Worm (Caenorhabditis elegans): ENCODE measurements around the gene F40F4.7.

Gene F40F4.7

DNA sequence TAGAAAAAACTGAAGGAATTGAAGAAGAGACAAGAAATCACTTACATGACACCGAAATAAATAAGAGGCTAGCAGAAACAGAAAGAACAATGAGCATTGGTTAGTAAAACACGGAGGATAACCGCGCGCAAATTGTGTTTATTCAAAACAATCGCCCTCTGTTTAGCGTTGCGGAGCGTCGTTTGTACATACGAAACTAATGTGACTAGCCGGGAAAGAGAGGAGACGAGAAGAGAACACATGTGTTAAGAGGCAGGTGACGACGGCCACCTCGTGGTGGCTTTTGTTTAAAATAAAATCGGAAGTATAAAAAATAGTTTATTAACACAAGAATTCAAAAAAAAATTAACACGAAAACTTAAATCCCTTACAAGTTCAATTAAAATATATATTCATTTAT lies at the start of gene F40F4.7:
F40F4.7 (minus strand) TSS at position 122 of the 400 bp plus-strand sequence.
- no peak for TF ChIP-seq unc-62 (GFP tag; optimal IDR thresholded peaks at IDR 0.05)

ce11 chrX:3291948-3292347 lies 46.2 kb upstream of the F40F4.7 start:
- TF ChIP-seq unc-62 (GFP tag; optimal IDR thresholded peaks at IDR 0.05) = no peak

ce11 chrX:3290147-3290546 lies 44.4 kb upstream of the F40F4.7 start:
- no peak for TF ChIP-seq unc-62 (GFP tag; optimal IDR thresholded peaks at IDR 0.05)

DNA sequence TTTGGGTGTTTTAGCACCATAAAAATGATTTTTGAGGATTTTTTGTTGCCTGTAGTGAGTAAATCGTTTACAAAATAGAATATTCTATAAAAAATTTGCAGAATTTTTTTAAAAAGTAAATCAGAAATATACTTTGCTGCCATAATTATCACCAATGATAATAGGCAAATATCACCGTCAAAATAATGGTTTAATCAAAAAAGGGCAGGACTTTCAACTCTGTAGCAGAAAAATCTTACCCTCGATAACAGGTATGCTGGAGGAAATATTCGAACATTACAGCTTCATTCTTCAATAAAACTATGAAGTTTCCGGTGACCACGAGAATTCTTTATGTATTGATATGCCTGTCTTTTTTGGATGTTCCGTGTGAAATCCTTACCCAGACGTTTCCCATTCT lies 43.5 kb upstream of the F40F4.7 start, which contains the start of gene K09C4.4:
K09C4.4 (plus strand) TSS at position 301 of the 400 bp plus-strand sequence.
- no peak for TF ChIP-seq unc-62 (GFP tag; optimal IDR thresholded peaks at IDR 0.05)

DNA sequence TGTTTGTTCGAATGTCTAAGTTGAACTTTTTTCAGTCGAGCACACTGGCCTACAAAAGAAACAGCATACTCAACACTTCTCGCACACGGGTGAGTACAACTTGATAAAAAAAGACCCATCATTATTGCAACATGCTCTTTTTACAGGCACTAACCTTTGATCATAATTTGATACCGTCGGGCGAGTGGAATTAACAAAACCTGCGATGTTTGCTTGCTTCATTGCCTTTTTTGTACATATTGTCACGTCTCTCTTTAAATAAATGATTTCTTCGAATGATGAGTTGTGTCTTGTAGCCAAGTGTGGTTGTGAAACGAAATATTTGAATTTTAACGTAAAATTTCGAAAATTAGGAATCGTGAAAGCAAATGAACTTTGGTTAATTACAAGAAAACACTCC lies 39.7 kb upstream of the F40F4.7 start:
- TF ChIP-seq unc-62 (GFP tag; optimal IDR thresholded peaks at IDR 0.05) = no peak

- TF ChIP-seq unc-62 (GFP tag; optimal IDR thresholded peaks at IDR 0.05) = no peak
Observed at ce11 chrX:3284967-3285366, 39.2 kb upstream of the F40F4.7 start.

DNA sequence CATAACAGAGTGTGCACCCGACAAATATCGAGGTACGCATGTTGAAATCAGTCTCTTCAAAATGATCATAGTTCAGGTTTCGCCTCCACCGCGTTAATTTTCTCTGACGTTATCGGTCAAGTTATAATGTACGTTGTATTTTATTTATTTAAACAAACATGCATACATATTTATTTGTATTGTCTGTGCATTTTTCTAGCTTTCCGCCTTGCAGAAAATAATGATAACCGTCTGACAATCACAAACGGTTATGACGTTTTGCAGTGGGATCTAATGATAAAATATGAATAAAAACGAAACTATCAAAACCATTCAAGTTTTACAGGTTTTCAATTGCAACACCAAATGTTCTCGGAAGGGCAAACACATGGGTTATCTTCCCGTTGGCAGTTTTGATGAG lies 37.5 kb upstream of the F40F4.7 start:
- no peak for TF ChIP-seq unc-62 (GFP tag; optimal IDR thresholded peaks at IDR 0.05)

- no peak for TF ChIP-seq unc-62 (GFP tag; optimal IDR thresholded peaks at IDR 0.05)
Observed at ce11 chrX:3282306-3282705, 36.6 kb upstream of the F40F4.7 start, which contains the start of gene K09C4.5. Gene K09C4.5 (plus strand): TSS chrX:3282631.

DNA sequence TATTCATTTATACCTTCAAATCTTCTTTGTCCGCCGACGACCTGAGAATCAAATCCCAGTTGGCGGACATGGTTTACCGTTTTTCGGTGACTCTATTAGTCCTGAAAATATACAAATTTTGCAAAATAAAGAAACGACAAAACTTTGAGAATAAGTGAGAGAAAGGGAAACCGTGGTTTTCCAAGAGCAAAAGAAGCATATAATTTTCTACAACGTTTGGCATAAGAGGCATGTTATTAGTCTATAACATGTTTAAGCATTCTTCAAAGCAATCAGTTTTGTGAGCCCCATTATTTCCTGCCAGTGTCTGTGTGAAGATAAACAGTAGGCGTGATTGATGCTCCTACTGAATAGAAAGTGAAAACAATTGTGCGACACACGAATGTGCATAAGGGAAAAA lies 34.4 kb upstream of the F40F4.7 start, which contains the start of gene K09C4.10:
K09C4.10 (minus strand) TSS at position 101 of the 400 bp plus-strand sequence.
- no peak for TF ChIP-seq unc-62 (GFP tag; optimal IDR thresholded peaks at IDR 0.05)

DNA sequence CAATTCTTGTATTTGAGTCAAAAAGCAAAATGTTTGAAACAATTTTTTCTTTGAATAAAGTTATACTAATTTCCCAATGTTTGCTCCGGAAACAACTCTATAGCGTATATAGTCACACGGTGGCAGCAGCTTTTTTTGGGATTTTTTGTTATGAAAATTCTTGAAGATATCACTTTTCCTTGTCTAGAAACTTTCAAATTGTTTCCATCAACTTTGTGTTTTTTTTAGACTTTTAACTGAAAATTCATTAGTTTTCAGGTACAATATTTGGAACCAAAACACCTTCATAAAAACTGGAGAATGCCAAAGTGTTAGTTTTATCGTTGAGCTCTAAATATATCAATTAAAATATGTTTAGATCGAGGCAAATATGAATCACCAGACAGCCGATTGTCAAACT lies 26.8 kb upstream of the F40F4.7 start, which contains the start of gene K09C4.7:
K09C4.7 (plus strand) TSS at position 301 of the 400 bp plus-strand sequence.
- TF ChIP-seq unc-62 (GFP tag; optimal IDR thresholded peaks at IDR 0.05) = no peak

ce11 chrX:3271673-3272072 lies 25.9 kb upstream of the F40F4.7 start, which contains the start of gene K09C4.9:
Gene K09C4.9 (minus strand): TSS chrX:3271773.
- no peak for TF ChIP-seq unc-62 (GFP tag; optimal IDR thresholded peaks at IDR 0.05)

ce11 chrX:3270806-3271205 lies 25.1 kb upstream of the F40F4.7 start, which contains the start of gene sul-1:
Gene sul-1 (minus strand): TSS chrX:3270906.
- TF ChIP-seq unc-62 (GFP tag; optimal IDR thresholded peaks at IDR 0.05) = no peak

DNA sequence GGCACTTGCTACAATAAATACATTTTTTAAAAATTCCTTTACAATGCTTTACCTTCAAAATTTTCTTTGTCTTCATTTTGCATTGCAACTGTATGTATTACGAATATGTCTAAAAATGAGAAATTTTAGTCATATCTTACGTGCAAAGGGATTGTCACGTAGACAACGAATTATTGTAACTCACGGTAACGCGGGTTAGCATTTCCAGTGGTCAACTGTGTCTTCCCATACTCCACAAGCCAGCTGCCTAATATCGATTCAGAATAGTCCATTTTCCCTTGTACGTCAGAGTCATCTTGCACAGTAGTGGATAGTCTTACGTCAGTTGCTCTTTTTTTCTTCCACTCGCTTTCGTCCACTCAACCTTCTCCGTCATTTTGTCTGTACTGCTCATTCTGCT lies 16.9 kb upstream of the F40F4.7 start, which contains the start of gene fbxb-71:
fbxb-71 (plus strand) TSS at position 301 of the 400 bp plus-strand sequence.
- no peak for TF ChIP-seq unc-62 (GFP tag; optimal IDR thresholded peaks at IDR 0.05)

ce11 chrX:3260509-3260908 lies 14.8 kb upstream of the F40F4.7 start, which contains the start of gene lbp-2:
Gene lbp-2 (plus strand): TSS chrX:3260610.
- TF ChIP-seq unc-62 (GFP tag; optimal IDR thresholded peaks at IDR 0.05) = no peak

ce11 chrX:3258842-3259241 lies 13.1 kb upstream of the F40F4.7 start, which contains the start of gene lbp-1:
Gene lbp-1 (plus strand): TSS chrX:3259142.
- TF ChIP-seq unc-62 (GFP tag; optimal IDR thresholded peaks at IDR 0.05) = no peak

- TF ChIP-seq unc-62 (GFP tag; optimal IDR thresholded peaks at IDR 0.05) = no peak
Observed at ce11 chrX:3256784-3257493, 11.2 kb upstream of the F40F4.7 start, which contains the start of gene lbp-3. Gene lbp-3 (plus strand): TSS chrX:3257372.

DNA sequence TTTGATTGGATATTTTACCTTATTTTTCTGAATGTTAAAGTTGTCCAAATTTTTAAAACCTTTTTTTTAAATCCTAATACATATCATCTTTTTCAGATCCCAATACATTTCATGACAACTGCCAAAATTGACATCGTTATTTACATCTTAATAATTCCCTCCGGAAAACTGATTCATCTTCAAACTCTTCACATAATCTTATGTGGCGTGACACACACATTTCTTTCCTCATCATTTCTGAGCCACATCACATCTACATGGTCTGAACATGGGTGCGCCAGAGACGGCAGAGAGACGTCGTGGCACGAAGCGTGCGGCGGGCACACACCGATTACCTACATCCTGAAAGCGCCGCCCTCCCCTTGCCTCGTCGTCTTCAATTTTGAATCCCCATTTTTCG lies 6.8 kb upstream of the F40F4.7 start, which contains the start of gene tba-9:
tba-9 (plus strand) TSS at position 301 of the 400 bp plus-strand sequence.
- TF ChIP-seq unc-62 (GFP tag; optimal IDR thresholded peaks at IDR 0.05) = no peak

Measured in whole organism, dauer.